Fruit fly (Drosophila melanogaster): ENCODE measurements around the gene Elp4.

Gene Elp4

dm6 chr2L:5536658-5537057, 12.7 kb downstream of the Elp4 start, which contains the start of gene tomb:
Gene tomb, minus strand, starts transcription at chr2L:5536758.
- TF ChIP-seq lola (GFP tag; optimal IDR thresholded peaks at IDR 0.05) (no peak), GATAd (GFP tag; optimal IDR thresholded peaks at IDR 0.05) (no peak), N (GFP tag; optimal IDR thresholded peaks at IDR 0.05) (no peak), Dfd (GFP tag; optimal IDR thresholded peaks at IDR 0.05) (no peak), Rel (GFP tag; optimal IDR thresholded peaks at IDR 0.05) (no peak), Rel (tag; optimal IDR thresholded peaks at IDR 0.05) (no peak), sage (GFP tag; optimal IDR thresholded peaks at IDR 0.05) (no peak), rgr (GFP tag; optimal IDR thresholded peaks at IDR 0.05) (no peak), Hr83 (GFP tag; optimal IDR thresholded peaks at IDR 0.05; ENCODE audit: poor library complexity, severe bottlenecking) (no peak), Sp1 (GFP tag; optimal IDR thresholded peaks at IDR 0.05) (no peak), CG9705 (GFP tag; optimal IDR thresholded peaks at IDR 0.05) (no peak), Vsx2 (GFP tag; optimal IDR thresholded peaks at IDR 0.05; ENCODE audit: partially characterized antibody) (no peak), foxo (GFP tag; optimal IDR thresholded peaks at IDR 0.05) (no peak), Myc (optimal IDR thresholded peaks at IDR 0.05) (no peak), h (GFP tag; optimal IDR thresholded peaks at IDR 0.05) (no peak), Mio (GFP tag; optimal IDR thresholded peaks at IDR 0.05) (no peak)

- TF ChIP-seq dmrt93B (GFP tag; optimal IDR thresholded peaks at IDR 0.05) (no peak), ey (GFP tag; optimal IDR thresholded peaks at IDR 0.05) (no peak), GATAd (GFP tag; optimal IDR thresholded peaks at IDR 0.05) (no peak), pan (optimal IDR thresholded peaks at IDR 0.05) (no peak), usp (GFP tag; optimal IDR thresholded peaks at IDR 0.05) (no peak), Sp1 (GFP tag; optimal IDR thresholded peaks at IDR 0.05) (no peak), dsf (GFP tag; optimal IDR thresholded peaks at IDR 0.05; ENCODE audit: borderline replicate concordance) (no peak), h (GFP tag; optimal IDR thresholded peaks at IDR 0.05) (no peak), Myc (optimal IDR thresholded peaks at IDR 0.05) (no peak), Vsx2 (GFP tag; optimal IDR thresholded peaks at IDR 0.05; ENCODE audit: partially characterized antibody) (no peak), lola (GFP tag; optimal IDR thresholded peaks at IDR 0.05) (no peak), br (GFP tag; optimal IDR thresholded peaks at IDR 0.05) (no peak), Hnf4 (GFP tag; optimal IDR thresholded peaks at IDR 0.05) (no peak)
These were observed 13.1 kb downstream of the Elp4 start for dm6 chr2L:5537063-5537462.

- TF ChIP-seq ey (GFP tag; optimal IDR thresholded peaks at IDR 0.05) (no peak), jim (GFP tag; optimal IDR thresholded peaks at IDR 0.05) (no peak), OdsH (GFP tag; optimal IDR thresholded peaks at IDR 0.05) (no peak), fru (GFP tag; optimal IDR thresholded peaks at IDR 0.05) (no peak), N (GFP tag; optimal IDR thresholded peaks at IDR 0.05) (no peak), usp (GFP tag; optimal IDR thresholded peaks at IDR 0.05) (no peak), Vsx2 (GFP tag; optimal IDR thresholded peaks at IDR 0.05; ENCODE audit: partially characterized antibody) (no peak), tai (GFP tag; optimal IDR thresholded peaks at IDR 0.05) (no peak), Myc (optimal IDR thresholded peaks at IDR 0.05) (no peak), GATAd (GFP tag; optimal IDR thresholded peaks at IDR 0.05) (no peak), sage (GFP tag; optimal IDR thresholded peaks at IDR 0.05) (no peak), CrebA (GFP tag; optimal IDR thresholded peaks at IDR 0.05; ENCODE audit: borderline replicate concordance) (no peak), sv (GFP tag; optimal IDR thresholded peaks at IDR 0.05) (no peak), dmrt93B (GFP tag; optimal IDR thresholded peaks at IDR 0.05) (no peak), br (GFP tag; optimal IDR thresholded peaks at IDR 0.05) (no peak), foxo (GFP tag; optimal IDR thresholded peaks at IDR 0.05) (no peak), Mio (GFP tag; optimal IDR thresholded peaks at IDR 0.05) (no peak), pan (optimal IDR thresholded peaks at IDR 0.05) (no peak), dsf (GFP tag; optimal IDR thresholded peaks at IDR 0.05; ENCODE audit: borderline replicate concordance) (no peak)
These were observed 15.1 kb downstream of the Elp4 start, which contains the start of gene CG14015 for dm6 chr2L:5539034-5539433. Gene CG14015, minus strand, starts transcription at chr2L:5539196.

- TF ChIP-seq Rel (GFP tag; optimal IDR thresholded peaks at IDR 0.05) (no peak), Rel (tag; optimal IDR thresholded peaks at IDR 0.05) (no peak), Abd-B (GFP tag; optimal IDR thresholded peaks at IDR 0.05) (no peak), dmrt93B (GFP tag; optimal IDR thresholded peaks at IDR 0.05) (no peak), Dfd (GFP tag; optimal IDR thresholded peaks at IDR 0.05) (no peak)
These were observed 18.2 kb downstream of the Elp4 start, which contains the start of the genes Hel25E and Lam for dm6 chr2L:5541935-5542685. Gene Hel25E, minus strand, starts transcription at chr2L:5542314. Gene Lam, plus strand, starts transcription at chr2L:5542480.
